Fruit fly (Drosophila melanogaster): ENCODE data around the gene Jasper.
A peak's percentile ranks its signal among the peaks of the same experiment; 100 is the strongest.

Jasper gene

dm6 chr3R:30099341-30099871 is 47.1 kb downstream of the Jasper start (continued):
- TF ChIP-seq CG17385 (GFP tag; optimal IDR thresholded peaks at IDR 0.05): peak; percentile 7
- no peak for TF ChIP-seq lilli (GFP tag; optimal IDR thresholded peaks at IDR 0.05)
- TF ChIP-seq CG14860 (GFP tag; IDR thresholded peaks at IDR 0.05; ENCODE audit: partially characterized antibody): 0 out of 3 replicates have a peak, but pooled peaks have one; percentile 24
- TF ChIP-seq CG18011 (GFP tag; optimal IDR thresholded peaks at IDR 0.05): no peak
- TF ChIP-seq wor (GFP tag; IDR thresholded peaks at IDR 0.05): no peak
- TF ChIP-seq CG42726 (GFP tag; IDR thresholded peaks at IDR 0.05; ENCODE audit: partially characterized antibody): no peak
- no peak for TF ChIP-seq YL-1 (GFP tag; optimal IDR thresholded peaks at IDR 0.05)
- TF ChIP-seq ci (GFP tag; IDR thresholded peaks at IDR 0.05): no peak
- peak; percentile 59 for TF ChIP-seq CG34376 (GFP tag; optimal IDR thresholded peaks at IDR 0.05)
- no peak for TF ChIP-seq usp (GFP tag; optimal IDR thresholded peaks at IDR 0.05)
- no peak for TF ChIP-seq CG5953 (GFP tag; IDR thresholded peaks at IDR 0.05)
- no peak for TF ChIP-seq CG31388 (GFP tag; optimal IDR thresholded peaks at IDR 0.05)
- TF ChIP-seq PHDP (tag; optimal IDR thresholded peaks at IDR 0.05): no peak
- TF ChIP-seq corto (GFP tag; optimal IDR thresholded peaks at IDR 0.05): peak; percentile 9
- no peak for TF ChIP-seq CG18764 (GFP tag; optimal IDR thresholded peaks at IDR 0.05)
- TF ChIP-seq Nf-YB (GFP tag; optimal IDR thresholded peaks at IDR 0.05): no peak
- no peak for TF ChIP-seq CG12659 (GFP tag; optimal IDR thresholded peaks at IDR 0.05)
- no peak for TF ChIP-seq pan (optimal IDR thresholded peaks at IDR 0.05)
- no peak for TF ChIP-seq pan (GFP tag; optimal IDR thresholded peaks at IDR 0.05 in 1 of 2, IDR thresholded peaks at IDR 0.05 in 1 of 2)
- TF ChIP-seq disco-r (GFP tag; optimal IDR thresholded peaks at IDR 0.05): no peak
- TF ChIP-seq CTCF (GFP tag; optimal IDR thresholded peaks at IDR 0.05): no peak
- peak; percentile 47 for TF ChIP-seq gro (GFP tag; optimal IDR thresholded peaks at IDR 0.05)
- no peak for TF ChIP-seq tgo (GFP tag; IDR thresholded peaks at IDR 0.05)
- TF ChIP-seq CG2712 (tag; optimal IDR thresholded peaks at IDR 0.05): no peak
- no peak for TF ChIP-seq rib (GFP tag; IDR thresholded peaks at IDR 0.05)
- peak; percentile 27; the same call in 1 of the 2 replicates for TF ChIP-seq inv (GFP tag; IDR thresholded peaks at IDR 0.05; ENCODE audit: partially characterized antibody)
- no peak for TF ChIP-seq twi (tag; optimal IDR thresholded peaks at IDR 0.05)
- no peak for TF ChIP-seq Pdp1 (GFP tag; optimal IDR thresholded peaks at IDR 0.05)
- TF ChIP-seq CG1529 (GFP tag; optimal IDR thresholded peaks at IDR 0.05): no peak
- TF ChIP-seq Sox100B (GFP tag; optimal IDR thresholded peaks at IDR 0.05): no peak
- no peak for TF ChIP-seq shn (GFP tag; optimal IDR thresholded peaks at IDR 0.05)
- no peak for TF ChIP-seq CG30431 (GFP tag; optimal IDR thresholded peaks at IDR 0.05)
- no peak for TF ChIP-seq CG4424 (GFP tag; optimal IDR thresholded peaks at IDR 0.05)
- TF ChIP-seq Tbp (GFP tag; optimal IDR thresholded peaks at IDR 0.05): no peak
- no peak for TF ChIP-seq MTF-1 (GFP tag; optimal IDR thresholded peaks at IDR 0.05; ENCODE audit: borderline replicate concordance)
- TF ChIP-seq Asciz (GFP tag; optimal IDR thresholded peaks at IDR 0.05): no peak
- TF ChIP-seq dmrt99B (tag; optimal IDR thresholded peaks at IDR 0.05): no peak
- no peak for TF ChIP-seq prd (optimal IDR thresholded peaks at IDR 0.05)
- no peak for TF ChIP-seq prd (GFP tag; IDR thresholded peaks at IDR 0.05)
- no peak for TF ChIP-seq CG12219 (GFP tag; optimal IDR thresholded peaks at IDR 0.05)
- TF ChIP-seq Chrac-16 (GFP tag; optimal IDR thresholded peaks at IDR 0.05): no peak
- no peak for TF ChIP-seq chn (GFP tag; optimal IDR thresholded peaks at IDR 0.05)
- TF ChIP-seq CG7357 (GFP tag; IDR thresholded peaks at IDR 0.05): no peak
- TF ChIP-seq Doc3 (GFP tag; IDR thresholded peaks at IDR 0.05; ENCODE audit: partially characterized antibody): 0 out of 3 replicates have a peak, but pooled peaks have one; percentile 44
- TF ChIP-seq ftz-f1 (GFP tag; optimal IDR thresholded peaks at IDR 0.05): no peak
- no peak for TF ChIP-seq abd-A (tag; optimal IDR thresholded peaks at IDR 0.05)
- TF ChIP-seq Dp (GFP tag; optimal IDR thresholded peaks at IDR 0.05): no peak
- TF ChIP-seq CG9609 (GFP tag; optimal IDR thresholded peaks at IDR 0.05): no peak
- TF ChIP-seq mld (GFP tag; IDR thresholded peaks at IDR 0.05; ENCODE audit: partially characterized antibody): no peak
- no peak for TF ChIP-seq CG34422 (GFP tag; IDR thresholded peaks at IDR 0.05)
- TF ChIP-seq Dip3 (GFP tag; optimal IDR thresholded peaks at IDR 0.05): no peak
- TF ChIP-seq kni (GFP tag; optimal IDR thresholded peaks at IDR 0.05): no peak
